Fruit fly (Drosophila melanogaster) whole organism, embryonic: ENCODE measurements around the gene tyf.
A peak's percentile ranks its signal among the peaks of the same experiment; 100 is the strongest.

ENCODE experiments used
- B-H2 ChIP-seq: fragments of 200-800 bp; sonication (Bioruptor generic); optimal IDR thresholded peaks from 2 replicates; lab custom pipeline; 2018; ENCODE audit warnings: missing biosample characterization, mild to moderate bottlenecking, missing genetic modification characterization
- Blimp-1 ChIP-seq: fragments of 200-800 bp; sonication (Bioruptor generic); optimal IDR thresholded peaks from 3 replicates; lab custom pipeline; 2018; ENCODE audit warnings: missing biosample characterization, missing genetic modification characterization, mild to moderate bottlenecking, moderate library complexity, missing genetic modification reagents
- CG10274 ChIP-seq: fragments of 200-800 bp; sonication (Bioruptor generic); optimal IDR thresholded peaks from 3 replicates; lab custom pipeline; 2017; ENCODE audit warnings: missing biosample characterization, mild to moderate bottlenecking, missing genetic modification characterization
- CG10543 ChIP-seq: fragments of 200-800 bp; sonication (Bioruptor generic); optimal IDR thresholded peaks from 3 replicates; lab custom pipeline; 2017; ENCODE audit warnings: missing biosample characterization, mild to moderate bottlenecking, missing genetic modification characterization, moderate library complexity
- CG11504 ChIP-seq: fragments of 200-800 bp; sonication (Bioruptor generic); optimal IDR thresholded peaks from 3 replicates; lab custom pipeline; 2019; ENCODE audit warnings: missing biosample characterization, mild to moderate bottlenecking, missing genetic modification characterization, moderate library complexity
- CG12659 ChIP-seq: fragments of 200-800 bp; sonication (Bioruptor generic); optimal IDR thresholded peaks from 3 replicates; lab custom pipeline; 2017; ENCODE audit warnings: mild to moderate bottlenecking, missing biosample characterization, missing genetic modification reagents, missing genetic modification characterization
- CG14667 ChIP-seq: fragments of 200-800 bp; sonication (Bioruptor generic); IDR thresholded peaks from 2 replicates; pipeline ENCODE4 v1.3.6; 2022; ENCODE audit warnings: missing biosample characterization, missing genetic modification characterization
- CG14710 ChIP-seq: fragments of 200-800 bp; sonication (Bioruptor generic); optimal IDR thresholded peaks from 3 replicates; lab custom pipeline; 2019; ENCODE audit warnings: missing biosample characterization, mild to moderate bottlenecking, missing genetic modification characterization, moderate library complexity
- CG15269 ChIP-seq: fragments of 200-800 bp; sonication (Bioruptor generic); optimal IDR thresholded peaks from 2 replicates; lab custom pipeline; 2018; ENCODE audit warnings: missing biosample characterization, mild to moderate bottlenecking, missing genetic modification characterization, moderate library complexity
- CG1603 ChIP-seq: fragments of 200-800 bp; sonication (Bioruptor generic); optimal IDR thresholded peaks from 2 replicates; lab custom pipeline; 2019; ENCODE audit warnings: missing biosample characterization, mild to moderate bottlenecking, missing genetic modification characterization, moderate library complexity
- CG17328 ChIP-seq: fragments of 200-800 bp; sonication (Bioruptor generic); IDR thresholded peaks from 2 replicates; pipeline ENCODE4 v1.3.6; 2022; ENCODE audit warnings: missing biosample characterization, missing genetic modification characterization
- CG18262 ChIP-seq: fragments of 200-800 bp; optimal IDR thresholded peaks from 3 replicates; lab custom pipeline; 2019; ENCODE audit warnings: missing biosample characterization, mild to moderate bottlenecking, missing genetic modification characterization, moderate library complexity
- CG2678 ChIP-seq: fragments of 200-800 bp; sonication (Bioruptor generic); optimal IDR thresholded peaks from 3 replicates; lab custom pipeline; 2019; ENCODE audit warnings: missing biosample characterization, mild to moderate bottlenecking, missing genetic modification characterization, moderate library complexity
- CG2889 ChIP-seq: fragments of 200-800 bp; sonication (Bioruptor generic); IDR thresholded peaks from 3 replicates; pipeline ENCODE4 v1.3.6; 2022; ENCODE audit warnings: missing biosample characterization, missing genetic modification characterization
- CG32532 ChIP-seq: fragments of 200-800 bp; sonication (Bioruptor generic); IDR thresholded peaks from 2 replicates; pipeline ENCODE4 v1.3.6; 2022; ENCODE audit warnings: missing biosample characterization, missing genetic modification characterization
- CG3995 ChIP-seq: fragments of 200-800 bp; sonication (Bioruptor generic); optimal IDR thresholded peaks from 3 replicates; lab custom pipeline; 2016; ENCODE audit warnings: missing biosample characterization, missing genetic modification characterization
- CG7372 ChIP-seq: fragments of 200-800 bp; sonication (Bioruptor generic); IDR thresholded peaks from 2 replicates; pipeline ENCODE4 v1.3.6; 2022; ENCODE audit warnings: missing biosample characterization, missing genetic modification characterization
- CG7786 ChIP-seq: fragments of 200-800 bp; sonication (Bioruptor generic); optimal IDR thresholded peaks from 2 replicates; lab custom pipeline; 2016; ENCODE audit warnings: missing biosample characterization, missing genetic modification characterization
- CG8089 ChIP-seq: fragments of 200-800 bp; sonication (Bioruptor generic); optimal IDR thresholded peaks from 3 replicates; lab custom pipeline; 2016; ENCODE audit warnings: missing biosample characterization, missing genetic modification characterization
- CG8388 ChIP-seq: fragments of 200-800 bp; sonication (Bioruptor generic); optimal IDR thresholded peaks from 2 replicates; lab custom pipeline; 2019; ENCODE audit warnings: missing biosample characterization, mild to moderate bottlenecking, missing genetic modification characterization, moderate library complexity
- E2f1 ChIP-seq: fragments of 200-800 bp; sonication (Bioruptor generic); IDR thresholded peaks from 2 replicates; pipeline ENCODE4 v1.3.6; 2022; ENCODE audit warnings: missing biosample characterization, missing genetic modification characterization
- MESR4 ChIP-seq: fragments of 200-800 bp; sonication (Bioruptor generic); optimal IDR thresholded peaks from 2 replicates; lab custom pipeline; 2018; ENCODE audit warnings: missing biosample characterization, mild to moderate bottlenecking, missing genetic modification characterization, moderate library complexity
- Oaz ChIP-seq: fragments of 200-800 bp; sonication (Bioruptor generic); IDR thresholded peaks from 2 replicates; pipeline ENCODE4 v1.3.6; 2022; ENCODE audit warnings: missing biosample characterization, missing genetic modification characterization
- Ptx1 ChIP-seq: fragments of 200-800 bp; sonication (Bioruptor generic); IDR thresholded peaks from 2 replicates; pipeline ENCODE4 v1.3.6; 2022; ENCODE audit warnings: missing biosample characterization, missing genetic modification characterization
- Scr ChIP-seq: fragments of 200-800 bp; sonication (Bioruptor generic); IDR thresholded peaks from 2 replicates; pipeline ENCODE4 v1.3.6; 2022; ENCODE audit warnings: missing biosample characterization, missing genetic modification characterization; ENCODE audit not compliant: partially characterized antibody
- Six4 ChIP-seq: fragments of 200-800 bp; sonication (Bioruptor generic); optimal IDR thresholded peaks from 2 replicates; lab custom pipeline; 2016; ENCODE audit warnings: missing biosample characterization, missing genetic modification characterization
- Sox102F ChIP-seq: fragments of 200-800 bp; sonication (Bioruptor generic); optimal IDR thresholded peaks from 2 replicates; lab custom pipeline; 2018; ENCODE audit warnings: missing biosample characterization, mild to moderate bottlenecking, missing genetic modification characterization, moderate library complexity
- Sry-δ ChIP-seq: fragments of 200-800 bp; sonication (Bioruptor generic); optimal IDR thresholded peaks from 2 replicates; lab custom pipeline; 2016; ENCODE audit warnings: missing biosample characterization, missing genetic modification characterization
- Taf1 ChIP-seq: fragments of 200-800 bp; sonication (Bioruptor generic); IDR thresholded peaks from 2 replicates; pipeline ENCODE4 v1.3.6; 2022; ENCODE audit warnings: missing biosample characterization, missing genetic modification characterization
- Xrp1 ChIP-seq: fragments of 200-800 bp; sonication (Bioruptor generic); IDR thresholded peaks from 2 replicates; pipeline ENCODE4 v1.3.6; 2022; ENCODE audit warnings: missing biosample characterization, missing genetic modification characterization
- ac ChIP-seq: fragments of 200-800 bp; sonication (Bioruptor generic); optimal IDR thresholded peaks from 3 replicates; lab custom pipeline; 2017; ENCODE audit warnings: missing biosample characterization, mild to moderate bottlenecking, missing genetic modification characterization
- ap ChIP-seq: fragments of 200-800 bp; sonication (Bioruptor generic); IDR thresholded peaks from 2 replicates; pipeline ENCODE4 v1.3.6; 2022; ENCODE audit warnings: missing biosample characterization, missing genetic modification characterization
- ato ChIP-seq: fragments of 200-800 bp; sonication (Bioruptor generic); IDR thresholded peaks from 2 replicates; pipeline ENCODE4 v1.3.6; 2022; ENCODE audit warnings: missing biosample characterization, missing genetic modification characterization; ENCODE audit not compliant: partially characterized antibody
- bsh ChIP-seq, 2 experiments: fragments of 200-800 bp; sonication (Bioruptor generic); optimal IDR thresholded peaks; 2 replicates each; lab custom pipeline; 2017 to 2018; ENCODE audit warnings: mild to moderate bottlenecking in 2 of 2, missing biosample characterization in 2 of 2, missing genetic modification characterization in 2 of 2, moderate library complexity in 1 of 2
- caup ChIP-seq: fragments of 200-800 bp; sonication (Bioruptor generic); optimal IDR thresholded peaks from 3 replicates; lab custom pipeline; 2017; ENCODE audit warnings: missing biosample characterization, mild to moderate bottlenecking, missing genetic modification characterization, moderate library complexity; ENCODE audit not compliant: severe bottlenecking
- corto ChIP-seq: fragments of 200-800 bp; sonication (Bioruptor generic); optimal IDR thresholded peaks from 2 replicates; lab custom pipeline; 2016; ENCODE audit warnings: missing biosample characterization, mild to moderate bottlenecking, missing genetic modification characterization, moderate library complexity
- disco-r ChIP-seq: fragments of 200-800 bp; sonication (Bioruptor generic); optimal IDR thresholded peaks from 2 replicates; lab custom pipeline; 2016; ENCODE audit warnings: missing biosample characterization, missing genetic modification characterization
- dpn ChIP-seq, 2 experiments: fragments of 200-800 bp; sonication (Bioruptor generic); optimal IDR thresholded peaks; 3 replicates each; lab custom pipeline; 2016; ENCODE audit warnings: missing biosample characterization in 2 of 2, missing genetic modification characterization in 2 of 2
- gfzf ChIP-seq: fragments of 200-800 bp; sonication (Bioruptor generic); optimal IDR thresholded peaks from 2 replicates; lab custom pipeline; 2016; ENCODE audit warnings: missing biosample characterization, mild to moderate bottlenecking, missing genetic modification characterization, moderate library complexity
- grau ChIP-seq: fragments of 200-800 bp; optimal IDR thresholded peaks from 3 replicates; lab custom pipeline; 2019; ENCODE audit warnings: missing biosample characterization, mild to moderate bottlenecking, missing genetic modification characterization, moderate library complexity
- hkb ChIP-seq, 2 experiments: fragments of 200-800 bp in 1 of 2; fragments of >200 bp in 1 of 2; sonication (Bioruptor generic) in 1 of 2; IDR thresholded peaks in 1 of 2; optimal IDR thresholded peaks in 1 of 2; 2 replicates each; pipeline versions ENCODE4 v1.3.6 to Lab custom; 2017 to 2022; ENCODE audit warnings: missing biosample characterization in 1 of 2, missing genetic modification characterization in 1 of 2
- onecut ChIP-seq: fragments of 200-800 bp; sonication (Bioruptor generic); IDR thresholded peaks from 2 replicates; pipeline ENCODE4 v1.3.6; 2022; ENCODE audit warnings: missing biosample characterization, missing genetic modification characterization
- phol ChIP-seq: fragments of 200-800 bp; sonication (Bioruptor generic); optimal IDR thresholded peaks from 3 replicates; lab custom pipeline; 2018; ENCODE audit warnings: missing biosample characterization, mild to moderate bottlenecking, missing genetic modification characterization, moderate library complexity
- repo ChIP-seq: fragments of 200-800 bp; sonication (Bioruptor generic); optimal IDR thresholded peaks from 2 replicates; lab custom pipeline; 2016; ENCODE audit warnings: missing biosample characterization, missing genetic modification characterization
- sens ChIP-seq: fragments of 200-800 bp; sonication (Bioruptor generic); peaks from one replicate; lab custom pipeline; 2016; ENCODE audit warnings: missing biosample characterization, missing genetic modification characterization
- ssp ChIP-seq: fragments of 200-800 bp; sonication (Bioruptor generic); IDR thresholded peaks from 2 replicates; pipeline ENCODE4 v1.3.6; 2022; ENCODE audit warnings: missing biosample characterization, missing genetic modification characterization
- tx ChIP-seq: fragments of 200-800 bp; sonication (Bioruptor generic); optimal IDR thresholded peaks from 2 replicates; lab custom pipeline; 2016; ENCODE audit warnings: missing biosample characterization, missing genetic modification characterization
- unpg ChIP-seq: fragments of 200-800 bp; sonication (Bioruptor generic); optimal IDR thresholded peaks from 3 replicates; lab custom pipeline; 2018; ENCODE audit warnings: missing biosample characterization, mild to moderate bottlenecking, missing genetic modification characterization, moderate library complexity

tyf gene

dm6 chrX:4150989-4151388 lies 34.2 kb downstream of the tyf start (continued):
- TF ChIP-seq CG32532 (GFP tag; lab: Robert Waterston, UW) = 0 out of 2 replicates have a peak, but pooled peaks have one; percentile 7
- TF ChIP-seq disco-r (GFP tag; lab: Kevin White, UChicago) = no peak
- TF ChIP-seq grau (tag; lab: Kevin White, UChicago) = peak; percentile 6
- TF ChIP-seq CG8089 (GFP tag; lab: Kevin White, UChicago) = no peak
- peak; percentile 4 for TF ChIP-seq phol (tag; lab: Kevin White, UChicago)
- TF ChIP-seq B-H2 (GFP tag; lab: Kevin White, UChicago) = no peak
- TF ChIP-seq CG14667 (GFP tag; lab: Robert Waterston, UW) = 0 out of 2 replicates have a peak, but pooled peaks have one; percentile 13
- TF ChIP-seq CG7372 (GFP tag; lab: Robert Waterston, UW) = no peak
- no peak for TF ChIP-seq Sry-δ (GFP tag; lab: Kevin White, UChicago)
- no peak for TF ChIP-seq Blimp-1 (GFP tag; lab: Kevin White, UChicago)
- no peak for TF ChIP-seq CG15269 (tag; lab: Kevin White, UChicago)

DNA sequence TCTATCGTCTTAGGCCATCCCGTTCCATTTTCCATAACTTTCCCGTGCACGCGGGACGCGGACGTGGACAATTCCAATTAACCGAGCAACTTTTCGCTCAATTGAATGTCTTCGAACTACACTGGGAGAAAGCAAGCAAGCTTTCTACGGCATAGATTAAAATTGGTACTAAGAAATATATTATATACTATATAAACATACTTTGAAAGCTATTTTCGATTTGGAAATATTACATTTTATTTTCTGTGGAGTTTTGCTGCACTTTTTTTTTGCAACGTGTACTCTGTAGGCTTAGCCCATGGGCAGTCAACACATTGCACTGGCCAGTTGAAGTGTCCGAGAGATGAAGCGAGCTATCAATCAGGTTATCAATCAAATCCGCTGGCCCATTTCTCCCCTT lies 53.7 kb downstream of the tyf start:
- TF ChIP-seq Taf1 (no peak), CG10543 (GFP tag; lab: Kevin White, UChicago) (no peak), hkb (optimal IDR thresholded peaks at IDR 0.05; lab: Kevin White, UChicago) (no peak), hkb (GFP tag; IDR thresholded peaks at IDR 0.05; lab: Robert Waterston, UW) (peak; percentile 11; the same call in 1 of the 2 replicates), CG17328 (0 out of 2 replicates have a peak, but pooled peaks have one; percentile 14), CG12659 (GFP tag; lab: Kevin White, UChicago) (no peak), Xrp1 (GFP tag; lab: Robert Waterston, UW) (peak; percentile 51), Ptx1 (peak; percentile 11; the same call in 1 of the 2 replicates), gfzf (GFP tag; lab: Kevin White, UChicago) (no peak), CG2889 (no peak), CG18262 (tag; lab: Kevin White, UChicago) (peak; percentile 1), Oaz (GFP tag; lab: Robert Waterston, UW) (no peak), bsh (GFP tag; optimal IDR thresholded peaks at IDR 0.05; lab: Kevin White, UChicago) (peak; percentile 20 to 46), CG8388 (peak; percentile 5), CG3995 (GFP tag; lab: Kevin White, UChicago) (no peak), CG11504 (peak; percentile 19), ac (GFP tag; lab: Kevin White, UChicago) (no peak), CG10274 (GFP tag; lab: Kevin White, UChicago) (no peak), Sox102F (peak; percentile 22), CG7786 (GFP tag; lab: Kevin White, UChicago) (no peak), Six4 (no peak), sens (peak; percentile 48), ato (GFP tag; lab: Robert Waterston, UW) (no peak), repo (GFP tag; lab: Kevin White, UChicago) (no peak), caup (GFP tag; lab: Kevin White, UChicago) (no peak), CG2678 (tag; lab: Kevin White, UChicago) (no peak), onecut (GFP tag; lab: Robert Waterston, UW) (no peak), ssp (GFP tag; lab: Robert Waterston, UW) (no peak), CG32532 (GFP tag; lab: Robert Waterston, UW) (no peak), tx (GFP tag; lab: Kevin White, UChicago) (no peak), ap (GFP tag; lab: Robert Waterston, UW) (no peak; the same call in 1 of the 2 replicates), CG14710 (tag; lab: Kevin White, UChicago) (peak; percentile 1), E2f1 (GFP tag; lab: Robert Waterston, UW) (no peak), MESR4 (GFP tag; lab: Kevin White, UChicago) (no peak), corto (GFP tag; lab: Kevin White, UChicago) (no peak), unpg (peak; percentile 3), dpn (GFP tag; optimal IDR thresholded peaks at IDR 0.05; lab: Kevin White, UChicago) (no peak), CG1603 (tag; lab: Kevin White, UChicago) (peak; percentile 24), Scr (no peak)
